Fruit fly (Drosophila melanogaster) Kc167 (cell line): Measurements from ENCODE around the gene Cyp6v1.

Experiments
- Myc ChIP-seq: fragments of >200 bp; optimal IDR thresholded peaks from 2 replicates; lab custom pipeline; 2017; ENCODE audit warnings: missing external identifiers
- insv ChIP-seq: fragments of >200 bp; optimal IDR thresholded peaks from 3 replicates; lab custom pipeline; 2018; ENCODE audit warnings: missing external identifiers
- psq ChIP-seq: fragments of >200 bp; optimal IDR thresholded peaks from 2 replicates; lab custom pipeline; 2017; ENCODE audit warnings: missing external identifiers
- ttk ChIP-seq: sonication (Bioruptor generic); optimal IDR thresholded peaks from 2 replicates; lab custom pipeline; 2017; ENCODE audit warnings: missing external identifiers

DNA sequence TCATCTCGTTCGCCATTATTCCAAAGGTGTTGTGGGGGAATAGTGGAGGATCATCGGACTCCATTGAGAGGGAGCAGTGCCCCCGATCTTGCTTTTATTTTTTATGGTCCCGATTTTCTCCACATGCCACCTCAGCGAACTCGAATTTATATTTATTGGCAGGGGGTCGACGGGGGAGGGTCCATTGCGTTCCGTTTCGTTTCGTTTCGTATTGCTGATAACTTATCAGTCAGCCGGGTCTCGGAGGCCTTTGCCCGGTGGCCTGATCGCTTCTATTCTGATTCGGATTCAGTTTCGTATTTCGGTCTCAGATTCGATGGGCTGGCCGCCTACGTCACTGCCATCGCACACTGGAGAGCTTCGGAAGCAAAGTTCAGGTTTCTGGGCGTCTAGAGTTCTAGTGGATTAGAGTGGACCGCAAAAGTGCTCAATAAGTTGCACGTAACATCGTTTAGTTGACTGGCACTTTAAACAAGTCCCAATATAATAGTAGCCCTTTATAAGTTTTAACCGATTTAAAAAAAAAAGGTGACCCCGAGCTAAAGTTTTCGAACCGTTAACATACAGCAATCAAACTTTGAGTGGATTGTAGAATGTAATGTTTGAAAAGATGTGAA, 4.8 kb downstream of the Cyp6v1 start, which contains the start of gene CG1835:
- TF ChIP-seq psq (no peak), Myc (lab: Kevin White, UChicago) (no peak), insv (lab: Kevin White, UChicago) (no peak), ttk (lab: Kevin White, UChicago) (no peak)
